Fruit fly (Drosophila melanogaster) whole organism, wandering third instar larva: ENCODE results near the gene cona.

ENCODE experiments used
- Abd-B ChIP-seq: fragments of >200 bp; optimal IDR thresholded peaks from 2 replicates; lab custom pipeline; 2017; ENCODE audit warnings: missing biosample characterization, missing genetic modification characterization
- CG32264 ChIP-seq: fragments of 200-800 bp; sonication (Bioruptor generic); optimal IDR thresholded peaks from 2 replicates; lab custom pipeline; 2016; ENCODE audit warnings: missing biosample characterization, missing genetic modification characterization
- CG9705 ChIP-seq: fragments of 200-800 bp; sonication (Bioruptor generic); optimal IDR thresholded peaks from 2 replicates; lab custom pipeline; 2018; ENCODE audit warnings: missing biosample characterization, mild to moderate bottlenecking, missing genetic modification characterization
- CrebA ChIP-seq: fragments of 200-800 bp; sonication (Bioruptor generic); optimal IDR thresholded peaks from 2 replicates; lab custom pipeline; 2016; ENCODE audit warnings: missing biosample characterization, mild to moderate bottlenecking, missing genetic modification characterization, borderline replicate concordance
- Dfd ChIP-seq: fragments of >200 bp; optimal IDR thresholded peaks from 2 replicates; lab custom pipeline; 2017; ENCODE audit warnings: missing biosample characterization, missing genetic modification characterization
- Dif ChIP-seq: fragments of 200-275, 200-300 bp; sonication (Bioruptor generic); optimal IDR thresholded peaks from 2 replicates; lab custom pipeline; 2018; ENCODE audit warnings: missing biosample characterization, missing genetic modification characterization; ENCODE audit not compliant: partially characterized antibody
- GATAd ChIP-seq: sonication (Bioruptor generic); optimal IDR thresholded peaks from 2 replicates; lab custom pipeline; 2016; ENCODE audit warnings: missing biosample characterization, missing genetic modification characterization
- HLH106 ChIP-seq: fragments of 200-800 bp; optimal IDR thresholded peaks from 3 replicates; lab custom pipeline; 2019; ENCODE audit warnings: missing biosample characterization, mild to moderate bottlenecking, missing genetic modification characterization, moderate library complexity
- Hnf4 ChIP-seq: fragments of 200-800 bp; sonication (Bioruptor generic); optimal IDR thresholded peaks from 2 replicates; lab custom pipeline; 2016; ENCODE audit warnings: missing biosample characterization, mild to moderate bottlenecking, missing genetic modification characterization
- Hr78 ChIP-seq: fragments of >200 bp; optimal IDR thresholded peaks from 2 replicates; lab custom pipeline; 2017; ENCODE audit warnings: missing biosample characterization, missing genetic modification characterization
- Hr83 ChIP-seq: fragments of 200-300 bp; sonication (Bioruptor generic); optimal IDR thresholded peaks from 2 replicates; lab custom pipeline; 2016; ENCODE audit warnings: missing biosample characterization, mild to moderate bottlenecking, missing genetic modification characterization, moderate library complexity; ENCODE audit not compliant: poor library complexity, severe bottlenecking
- Jra ChIP-seq: sonication (Bioruptor generic); optimal IDR thresholded peaks from 2 replicates; lab custom pipeline; 2016; ENCODE audit warnings: missing biosample characterization, missing genetic modification characterization
- Mio ChIP-seq: sonication (Bioruptor generic); optimal IDR thresholded peaks from 2 replicates; lab custom pipeline; 2016; ENCODE audit warnings: missing biosample characterization, missing genetic modification characterization
- Myc ChIP-seq: fragments of >200 bp; optimal IDR thresholded peaks from 2 replicates; lab custom pipeline; 2017
- N ChIP-seq: fragments of >200 bp; optimal IDR thresholded peaks from 2 replicates; lab custom pipeline; 2018; ENCODE audit warnings: missing biosample characterization, missing external identifiers, missing genetic modification characterization
- OdsH ChIP-seq: fragments of 200-800 bp; sonication (Bioruptor generic); optimal IDR thresholded peaks from 2 replicates; lab custom pipeline; 2016; ENCODE audit warnings: missing biosample characterization, mild to moderate bottlenecking, missing genetic modification characterization
- Rel ChIP-seq, 2 experiments: fragments of 200-800 bp; sonication (Bioruptor generic) in 1 of 2; optimal IDR thresholded peaks; 2 replicates in 1 of 2; 3 replicates in 1 of 2; lab custom pipeline; 2016 to 2019; ENCODE audit warnings: mild to moderate bottlenecking in 2 of 2, missing biosample characterization in 2 of 2, missing genetic modification characterization in 2 of 2, moderate library complexity in 1 of 2
- Sp1 ChIP-seq: fragments of 200-800 bp; sonication (Bioruptor generic); optimal IDR thresholded peaks from 3 replicates; lab custom pipeline; 2019; ENCODE audit warnings: missing biosample characterization, mild to moderate bottlenecking, missing genetic modification characterization, moderate library complexity
- Vsx2 ChIP-seq: fragments of 200-300, 225-300 bp; sonication (Bioruptor generic); optimal IDR thresholded peaks from 2 replicates; lab custom pipeline; 2018; ENCODE audit warnings: missing biosample characterization, missing genetic modification characterization; ENCODE audit not compliant: partially characterized antibody
- br ChIP-seq: fragments of 200-800 bp; sonication (Bioruptor generic); optimal IDR thresholded peaks from 2 replicates; lab custom pipeline; 2016; ENCODE audit warnings: missing biosample characterization, missing genetic modification characterization
- brk ChIP-seq: fragments of 200-800 bp; sonication (Bioruptor generic); optimal IDR thresholded peaks from 2 replicates; lab custom pipeline; 2016; ENCODE audit warnings: missing biosample characterization, mild to moderate bottlenecking, missing genetic modification characterization
- dl ChIP-seq, 2 experiments: fragments of 175-275, 200-275 bp in 1 of 2; fragments of 200-275 bp in 1 of 2; sonication (Bioruptor generic); optimal IDR thresholded peaks; lab custom pipeline; 2018; ENCODE audit warnings: mild to moderate bottlenecking in 2 of 2, missing biosample characterization in 2 of 2, missing genetic modification characterization in 2 of 2, moderate library complexity in 2 of 2; ENCODE audit not compliant: partially characterized antibody in 2 of 2, insufficient read depth in 1 of 2
- dmrt93B ChIP-seq: fragments of 200-800 bp; sonication (Bioruptor generic); optimal IDR thresholded peaks from 2 replicates; lab custom pipeline; 2018; ENCODE audit warnings: missing biosample characterization, mild to moderate bottlenecking, missing genetic modification characterization
- dsf ChIP-seq: sonication (Bioruptor generic); optimal IDR thresholded peaks from 2 replicates; lab custom pipeline; 2016; ENCODE audit warnings: missing biosample characterization, missing genetic modification characterization, borderline replicate concordance
- ey ChIP-seq: fragments of 200-800 bp; sonication (Bioruptor generic); optimal IDR thresholded peaks from 2 replicates; lab custom pipeline; 2016; ENCODE audit warnings: missing biosample characterization, missing genetic modification characterization
- foxo ChIP-seq, 2 experiments: fragments of 200-800 bp; sonication (Bioruptor generic); optimal IDR thresholded peaks; 2 replicates in 1 of 2; 3 replicates in 1 of 2; lab custom pipeline; 2016 to 2017; ENCODE audit warnings: missing biosample characterization in 2 of 2, missing genetic modification characterization in 2 of 2
- fru ChIP-seq: fragments of 200-800 bp; sonication (Bioruptor generic); optimal IDR thresholded peaks from 3 replicates; lab custom pipeline; 2016; ENCODE audit warnings: missing biosample characterization, mild to moderate bottlenecking, missing genetic modification characterization
- h ChIP-seq: fragments of 200-800 bp; sonication (Bioruptor generic); optimal IDR thresholded peaks from 3 replicates; lab custom pipeline; 2016; ENCODE audit warnings: missing biosample characterization, mild to moderate bottlenecking, missing genetic modification characterization
- jim ChIP-seq: fragments of 175-275, 200-325 bp; sonication (Bioruptor generic); optimal IDR thresholded peaks from 2 replicates; lab custom pipeline; 2016; ENCODE audit warnings: missing biosample characterization, mild to moderate bottlenecking, missing genetic modification characterization
- lola ChIP-seq: fragments of >200 bp; optimal IDR thresholded peaks from 2 replicates; lab custom pipeline; 2017; ENCODE audit warnings: missing biosample characterization, missing genetic modification characterization
- pan ChIP-seq: fragments of >200 bp; optimal IDR thresholded peaks from 2 replicates; lab custom pipeline; 2017
- psq ChIP-seq: fragments of 200-800 bp; sonication (Bioruptor generic); optimal IDR thresholded peaks from 3 replicates; lab custom pipeline; 2017; ENCODE audit warnings: missing biosample characterization, mild to moderate bottlenecking, missing genetic modification characterization, moderate library complexity
- rgr ChIP-seq: fragments of 200-800 bp; sonication (Bioruptor generic); optimal IDR thresholded peaks from 3 replicates; lab custom pipeline; 2016; ENCODE audit warnings: missing biosample characterization, mild to moderate bottlenecking, missing genetic modification characterization
- sage ChIP-seq: fragments of 200-800 bp; sonication (Bioruptor generic); optimal IDR thresholded peaks from 2 replicates; lab custom pipeline; 2016; ENCODE audit warnings: missing biosample characterization, mild to moderate bottlenecking, missing genetic modification characterization
- sv ChIP-seq: fragments of 200-800 bp; sonication (Bioruptor generic); optimal IDR thresholded peaks from 3 replicates; lab custom pipeline; 2016; ENCODE audit warnings: missing biosample characterization, missing genetic modification characterization
- tai ChIP-seq: sonication (Bioruptor generic); optimal IDR thresholded peaks from 2 replicates; lab custom pipeline; 2016; ENCODE audit warnings: missing biosample characterization, missing genetic modification characterization
- usp ChIP-seq: fragments of >200 bp; optimal IDR thresholded peaks from 2 replicates; lab custom pipeline; 2017; ENCODE audit warnings: missing biosample characterization, missing genetic modification characterization
- woc ChIP-seq: sonication (Bioruptor generic); optimal IDR thresholded peaks from 2 replicates; lab custom pipeline; 2016; ENCODE audit warnings: missing biosample characterization, mild to moderate bottlenecking, missing genetic modification characterization

cona gene

DNA sequence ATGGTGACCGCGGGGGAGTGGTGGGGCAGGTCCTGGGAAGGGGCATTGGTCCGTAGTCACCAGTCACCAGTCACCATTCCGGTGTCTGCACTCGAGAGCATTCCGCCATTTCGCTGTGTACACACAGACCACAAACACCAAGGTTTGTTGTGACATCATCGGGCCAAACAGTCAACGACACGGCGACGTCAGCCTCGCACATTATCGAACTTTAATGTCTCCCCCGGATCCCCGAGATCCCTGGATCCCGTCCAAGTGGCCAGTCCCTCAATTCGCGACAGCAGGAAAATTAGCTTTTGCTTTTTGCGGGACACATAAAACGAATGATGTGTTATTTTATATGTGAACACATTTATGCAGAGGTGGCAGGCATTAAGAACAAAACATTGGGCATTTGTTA, 9.2 kb downstream of the cona start:
- TF ChIP-seq dsf (GFP tag; lab: Kevin White, UChicago): no peak
- no peak for TF ChIP-seq N (GFP tag; lab: Kevin White, UChicago)
- TF ChIP-seq Hnf4 (GFP tag; lab: Kevin White, UChicago): peak; percentile 0
- no peak for TF ChIP-seq Dfd (GFP tag; lab: Kevin White, UChicago)
- TF ChIP-seq, all 38 proteins: peak for 1

DNA sequence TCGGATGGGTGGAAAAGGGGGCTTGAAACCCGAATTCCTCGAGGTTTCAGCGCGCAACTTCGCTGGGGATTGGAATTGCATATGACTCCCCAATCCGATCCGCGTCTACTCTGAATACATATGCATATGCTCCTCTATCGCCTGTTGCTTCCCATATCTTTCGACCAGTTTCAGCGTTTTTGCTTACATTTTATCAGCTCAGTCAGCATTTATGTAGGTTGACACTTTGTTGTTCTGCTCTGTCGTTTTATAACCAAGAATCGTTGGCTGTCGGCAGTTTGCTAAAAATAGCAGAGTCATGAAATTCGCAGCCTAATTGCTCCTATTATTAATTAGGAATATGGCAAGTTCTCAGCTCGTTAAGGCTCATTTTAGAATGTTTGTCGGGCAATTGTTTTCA, 10.1 kb downstream of the cona start:
- TF ChIP-seq Dif (no peak), psq (GFP tag; lab: Kevin White, UChicago) (no peak), Jra (no peak)

DNA sequence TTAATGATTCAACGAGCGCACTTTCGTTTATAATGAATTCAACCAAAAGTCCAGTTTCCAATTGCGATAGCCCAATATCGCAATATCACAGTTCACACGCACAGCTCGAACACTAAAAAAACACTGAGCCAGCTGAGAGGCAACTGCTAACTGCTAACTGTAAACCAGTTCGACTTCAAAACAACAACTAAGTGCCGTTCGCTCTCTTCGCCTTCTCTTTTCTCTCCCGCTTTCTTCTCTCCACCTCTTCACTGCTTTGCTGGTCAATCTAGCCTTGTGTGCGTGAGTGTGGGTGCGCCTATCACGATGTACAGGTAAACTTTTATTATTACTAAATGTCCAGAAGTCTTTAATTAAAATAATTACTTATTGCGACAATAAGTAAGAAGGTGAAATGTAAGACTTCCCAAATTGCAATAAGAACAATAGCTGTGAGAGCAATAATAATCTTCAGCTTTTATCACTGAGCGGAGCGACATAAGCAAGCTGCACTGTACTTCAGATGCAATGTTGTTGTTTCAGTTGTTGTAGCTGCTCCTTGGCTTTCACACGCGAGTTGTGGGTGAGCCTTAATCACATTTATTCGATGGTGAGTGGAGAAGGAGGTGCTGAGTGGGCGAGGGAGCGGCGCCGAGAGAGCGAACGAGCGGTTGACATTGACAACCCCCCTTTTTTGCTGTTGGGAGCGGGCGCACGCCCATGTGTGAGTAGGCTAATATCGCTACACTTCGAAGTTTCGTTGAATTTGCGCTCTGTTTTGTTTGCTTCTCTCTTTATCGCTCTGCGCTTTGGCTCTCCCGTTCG, 11.4 kb downstream of the cona start, which contains the start of gene Vti1b:
Gene Vti1b (plus strand): TSS at position 195 of the 804 bp plus-strand sequence.
- TF ChIP-seq foxo (GFP tag; optimal IDR thresholded peaks at IDR 0.05; lab: Kevin White, UChicago) (peak; percentile 84 to 97), brk (GFP tag; lab: Kevin White, UChicago) (peak; percentile 92), Abd-B (GFP tag; lab: Kevin White, UChicago) (no peak), tai (no peak), CrebA (GFP tag; lab: Kevin White, UChicago) (no peak), Rel (GFP tag; optimal IDR thresholded peaks at IDR 0.05; lab: Kevin White, UChicago) (peak; percentile 55), Rel (tag; optimal IDR thresholded peaks at IDR 0.05; lab: Kevin White, UChicago) (peak; percentile 72), Hnf4 (GFP tag; lab: Kevin White, UChicago) (peak; percentile 97), jim (GFP tag; lab: Kevin White, UChicago) (peak; percentile 39), sv (GFP tag; lab: Kevin White, UChicago) (peak; percentile 93), dsf (GFP tag; lab: Kevin White, UChicago) (peak; percentile 64), sage (peak; percentile 87), woc (peak; percentile 97), HLH106 (peak; percentile 94), Dfd (GFP tag; lab: Kevin White, UChicago) (no peak), rgr (GFP tag; lab: Kevin White, UChicago) (peak; percentile 98), Sp1 (GFP tag; lab: Kevin White, UChicago) (peak; percentile 94), Mio (peak; percentile 86), N (GFP tag; lab: Kevin White, UChicago) (no peak), br (peak; percentile 97), psq (GFP tag; lab: Kevin White, UChicago) (peak; percentile 96), GATAd (peak; percentile 59), OdsH (GFP tag; lab: Kevin White, UChicago) (peak; percentile 98), lola (GFP tag; lab: Kevin White, UChicago) (no peak), Jra (peak; percentile 87), Dif (peak; percentile 91), Hr83 (GFP tag; lab: Kevin White, UChicago) (peak; percentile 81), dmrt93B (GFP tag; lab: Kevin White, UChicago) (peak; percentile 92), Vsx2 (GFP tag; lab: Kevin White, UChicago) (peak; percentile 96), ey (GFP tag; lab: Kevin White, UChicago) (peak; percentile 98), CG9705 (peak; percentile 70), fru (GFP tag; lab: Kevin White, UChicago) (peak; percentile 98), Hr78 (GFP tag; lab: Kevin White, UChicago) (no peak), h (GFP tag; lab: Kevin White, UChicago) (peak; percentile 98), usp (GFP tag; lab: Kevin White, UChicago) (no peak), pan (lab: Kevin White, UChicago) (no peak), CG32264 (GFP tag; lab: Kevin White, UChicago) (peak; percentile 74), dl (GFP tag; optimal IDR thresholded peaks at IDR 0.05; lab: Kevin White, UChicago; ENCODE audit: insufficient read depth in 1 of 2, partially characterized antibody in 2 of 2) (peak; percentile 83 to 91), Myc (lab: Kevin White, UChicago) (no peak)
